Fruit fly (Drosophila melanogaster) whole organism: Measurements from ENCODE around the gene CG10063.

ENCODE experiments used
- CG8478 ChIP-seq: fragments of >200 bp; optimal IDR thresholded peaks from 2 replicates; lab custom pipeline; 2018; ENCODE audit warnings: inconsistent platforms
- Dll ChIP-seq: fragments of >200 bp; optimal IDR thresholded peaks from 2 replicates; lab custom pipeline; 2017
- EcR ChIP-seq, 2 experiments: fragments of >200 bp; optimal IDR thresholded peaks; 2 replicates each; lab custom pipeline; 2017; ENCODE audit warnings: missing biosample characterization in 2 of 2, missing genetic modification characterization in 2 of 2, missing genetic modification reagents in 2 of 2
- pan ChIP-seq: fragments of >200 bp; optimal IDR thresholded peaks from 2 replicates; lab custom pipeline; 2017
- psq ChIP-seq: fragments of >200 bp; optimal IDR thresholded peaks from 2 replicates; lab custom pipeline; 2017
- usp ChIP-seq: fragments of >200 bp; optimal IDR thresholded peaks from 2 replicates; lab custom pipeline; 2017; ENCODE audit warnings: missing biosample characterization, missing genetic modification characterization, mixed read lengths

DNA sequence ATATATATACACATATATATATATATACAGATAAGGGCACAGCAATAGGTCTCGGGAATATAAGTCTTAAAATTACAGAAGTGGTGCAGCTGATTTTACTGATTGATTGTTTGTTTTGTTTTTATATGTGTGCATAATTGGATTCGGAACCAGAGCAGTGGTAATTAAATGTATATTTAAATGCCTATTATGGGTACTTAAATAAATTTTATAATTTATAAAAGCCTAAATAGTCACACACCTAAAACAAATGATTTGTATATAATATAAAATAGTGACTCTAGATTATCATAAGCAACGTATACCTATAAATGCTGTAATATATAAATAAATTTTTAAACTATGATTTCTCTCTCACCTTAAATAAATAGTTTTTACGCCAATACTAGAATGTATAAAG is 37.1 kb upstream of the CG10063 start:
- TF ChIP-seq psq (lab: Kevin White, UChicago) (no peak), pan (lab: Kevin White, UChicago) (no peak), usp (no peak), Dll (lab: Kevin White, UChicago) (no peak), EcR (GFP tag; optimal IDR thresholded peaks at IDR 0.05; lab: Kevin White, UChicago) (no peak), CG8478 (lab: Kevin White, UChicago) (no peak)
